Worm (Caenorhabditis elegans) whole organism, L1 larva: ENCODE data around the gene F28F9.2.

ENCODE experiments used
- C04F5.9 ChIP-seq: sonication (generic microtip); optimal IDR thresholded peaks from 2 replicates; lab custom pipeline; 2016; ENCODE audit warnings: missing genetic modification characterization, missing compliant biosample characterization
- C16A3.4 ChIP-seq: fragments of 150-350 bp; optimal IDR thresholded peaks from 2 replicates; lab custom pipeline; 2014; ENCODE audit warnings: missing biosample characterization, missing genetic modification characterization
- aha-1 ChIP-seq: fragments of 150-350 bp; optimal IDR thresholded peaks from 2 replicates; lab custom pipeline; 2014; ENCODE audit warnings: missing biosample characterization, missing genetic modification characterization
- aly-2 ChIP-seq: fragments of 150-350 bp; optimal IDR thresholded peaks from 2 replicates; lab custom pipeline; 2014; ENCODE audit warnings: missing biosample characterization, missing genetic modification characterization
- ama-1 ChIP-seq: fragments of 150-350 bp; optimal IDR thresholded peaks from 2 replicates; lab custom pipeline; 2014
- ceh-90 ChIP-seq: sonication (generic microtip); optimal IDR thresholded peaks from 2 replicates; lab custom pipeline; 2016; ENCODE audit warnings: missing genetic modification characterization, missing compliant biosample characterization
- ces-1 ChIP-seq: fragments of 150-350 bp; optimal IDR thresholded peaks from 2 replicates; lab custom pipeline; 2014; ENCODE audit warnings: missing biosample characterization, missing genetic modification reagents, missing genetic modification characterization
- egl-13 ChIP-seq: sonication (generic microtip); optimal IDR thresholded peaks from 2 replicates; lab custom pipeline; 2016; ENCODE audit warnings: missing genotype, missing genetic modification reagents, missing genetic modification characterization, missing compliant biosample characterization
- elt-2 ChIP-seq: sonication (generic microtip); optimal IDR thresholded peaks from 2 replicates; lab custom pipeline; 2016; ENCODE audit warnings: missing genetic modification characterization, mild to moderate bottlenecking, inconsistent platforms, missing compliant biosample characterization, missing genetic modification reagents
- elt-3 ChIP-seq, 6 experiments: fragments of 150-350 bp in 1 of 6; sonication (generic microtip); optimal IDR thresholded peaks; 2 replicates each; lab custom pipeline; 2017 to 2018; ENCODE audit warnings: missing biosample characterization in 6 of 6, missing genetic modification characterization in 6 of 6, inconsistent platforms in 1 of 6
- fkh-10 ChIP-seq: sonication (generic microtip); optimal IDR thresholded peaks from 2 replicates; lab custom pipeline; 2017; ENCODE audit warnings: missing biosample characterization, missing genetic modification reagents, missing genetic modification characterization
- fkh-4 ChIP-seq: sonication (generic microtip); optimal IDR thresholded peaks from 2 replicates; lab custom pipeline; 2016; ENCODE audit warnings: missing compliant biosample characterization, missing genetic modification characterization, borderline replicate concordance
- fos-1 ChIP-seq: fragments of 150-350 bp; optimal IDR thresholded peaks from 2 replicates; lab custom pipeline; 2014; ENCODE audit warnings: missing biosample characterization, missing genetic modification characterization
- grh-1 ChIP-seq: fragments of 200-800 bp; sonication (Bioruptor generic); IDR thresholded peaks from 2 replicates; pipeline ENCODE4 v1.3.6; 2022; ENCODE audit warnings: missing genetic modification reagents, missing genetic modification characterization, missing compliant biosample characterization
- hlh-17 ChIP-seq: fragments of 200-800 bp; sonication (Bioruptor generic); optimal IDR thresholded peaks from 2 replicates; lab custom pipeline; 2018; ENCODE audit warnings: missing genetic modification characterization, mild to moderate bottlenecking, missing compliant biosample characterization, moderate library complexity, borderline replicate concordance
- hlh-4 ChIP-seq: sonication (generic microtip); optimal IDR thresholded peaks from 2 replicates; lab custom pipeline; 2016; ENCODE audit warnings: mild to moderate bottlenecking, missing genetic modification characterization, missing compliant biosample characterization
- hpl-2 ChIP-seq: fragments of 150-350 bp; optimal IDR thresholded peaks from 2 replicates; lab custom pipeline; 2014; ENCODE audit warnings: missing biosample characterization, missing genetic modification reagents, missing genetic modification characterization
- lin-14 ChIP-seq: fragments of 200-800 bp; sonication (Bioruptor generic); optimal IDR thresholded peaks from 2 replicates; lab custom pipeline; 2018; ENCODE audit warnings: mild to moderate bottlenecking, missing genetic modification characterization, moderate library complexity, missing compliant biosample characterization
- lin-35 ChIP-seq, 2 experiments: fragments of 150-350 bp; optimal IDR thresholded peaks; 2 replicates each; lab custom pipeline; 2014; ENCODE audit warnings: missing biosample characterization in 2 of 2, missing genetic modification characterization in 2 of 2, missing genetic modification reagents in 2 of 2
- lin-39 ChIP-seq: fragments of 150-350 bp; optimal IDR thresholded peaks from 2 replicates; lab custom pipeline; 2014; ENCODE audit warnings: missing biosample characterization, missing genetic modification reagents, missing genetic modification characterization
- lir-3 ChIP-seq: sonication (generic microtip); optimal IDR thresholded peaks from 2 replicates; lab custom pipeline; 2016; ENCODE audit warnings: mild to moderate bottlenecking, missing genetic modification characterization, moderate library complexity, missing compliant biosample characterization; ENCODE audit not compliant: poor library complexity
- mdl-1 ChIP-seq, 2 experiments: fragments of 150-350 bp; optimal IDR thresholded peaks; 2 replicates each; lab custom pipeline; 2014 to 2017; ENCODE audit warnings: missing biosample characterization in 2 of 2, missing genetic modification characterization in 2 of 2, inconsistent platforms in 1 of 2
- nhr-11 ChIP-seq: fragments of 150-350 bp; optimal IDR thresholded peaks from 2 replicates; lab custom pipeline; 2014; ENCODE audit warnings: missing biosample characterization, missing genetic modification characterization
- nhr-19 ChIP-seq: fragments of 200-800 bp; sonication (Bioruptor generic); conservative IDR thresholded peaks from 2 replicates; pipeline ENCODE4 v1.3.6; 2022; ENCODE audit warnings: missing genetic modification characterization, missing compliant biosample characterization
- nhr-20 ChIP-seq: sonication (generic microtip); optimal IDR thresholded peaks from 2 replicates; lab custom pipeline; 2016; ENCODE audit warnings: mild to moderate bottlenecking, missing genetic modification characterization, missing compliant biosample characterization
- nhr-47 ChIP-seq: sonication (generic microtip); optimal IDR thresholded peaks from 2 replicates; lab custom pipeline; 2016; ENCODE audit warnings: mild to moderate bottlenecking, missing genetic modification characterization, moderate library complexity, missing compliant biosample characterization
- nhr-76 ChIP-seq: sonication (generic microtip); optimal IDR thresholded peaks from 2 replicates; lab custom pipeline; 2017; ENCODE audit warnings: missing biosample characterization, missing genetic modification characterization
- rnt-1 ChIP-seq: sonication (generic microtip); optimal IDR thresholded peaks from 2 replicates; lab custom pipeline; 2016; ENCODE audit warnings: mild to moderate bottlenecking, missing genetic modification characterization, moderate library complexity, missing compliant biosample characterization
- skn-1 ChIP-seq: fragments of 150-350 bp; optimal IDR thresholded peaks from 2 replicates; lab custom pipeline; 2014; ENCODE audit warnings: missing biosample characterization, missing genetic modification characterization
- snu-23 ChIP-seq: sonication (generic microtip); optimal IDR thresholded peaks from 2 replicates; lab custom pipeline; 2016; ENCODE audit warnings: missing genetic modification characterization, missing compliant biosample characterization
- tbx-2 ChIP-seq: sonication (generic microtip); optimal IDR thresholded peaks from 2 replicates; lab custom pipeline; 2016; ENCODE audit warnings: missing genetic modification characterization, missing compliant biosample characterization
- tlp-1 ChIP-seq: fragments of 150-350 bp; optimal IDR thresholded peaks from 2 replicates; lab custom pipeline; 2014; ENCODE audit warnings: missing biosample characterization, missing genetic modification characterization
- unc-86 ChIP-seq: sonication (generic microtip); optimal IDR thresholded peaks from 2 replicates; lab custom pipeline; 2016; ENCODE audit warnings: missing genetic modification characterization, missing compliant biosample characterization
- zag-1 ChIP-seq: fragments of 150-350 bp; optimal IDR thresholded peaks from 2 replicates; lab custom pipeline; 2014; ENCODE audit warnings: missing biosample characterization, missing genetic modification characterization

The F28F9.2 gene

DNA sequence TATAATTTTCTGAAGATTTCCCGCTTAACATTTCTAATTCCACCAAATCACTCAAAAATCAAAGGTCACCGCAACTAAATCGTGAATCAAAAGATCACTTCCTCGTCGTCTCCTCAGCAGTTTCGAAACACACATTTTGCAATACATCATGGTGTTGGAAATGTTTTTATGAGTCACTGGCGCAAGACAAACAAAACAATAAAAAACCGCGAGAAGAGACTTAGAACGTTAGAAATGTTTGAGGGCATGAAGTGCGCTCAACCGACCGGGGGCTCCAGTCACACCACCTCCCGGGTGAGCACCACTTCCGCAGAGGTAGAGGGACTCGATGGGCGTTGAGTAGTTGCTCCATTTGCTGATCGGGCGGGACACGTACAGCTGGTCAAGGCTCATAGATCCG lies 35.7 kb downstream of the F28F9.2 start (continued):
- TF ChIP-seq aha-1: no peak
- no peak for TF ChIP-seq elt-2
- TF ChIP-seq nhr-47 (tag; lab: Kevin White, UChicago): no peak
- TF ChIP-seq egl-13 (tag; lab: Kevin White, UChicago): no peak
- no peak for TF ChIP-seq nhr-76
- peak; percentile 79 for TF ChIP-seq lin-14 (GFP tag; lab: Kevin White, UChicago)
- peak in 5 of 6 experiments; percentile 9 to 57 (median 22) for TF ChIP-seq elt-3 (tag; optimal IDR thresholded peaks at IDR 0.05; lab: Kevin White, UChicago)
- no peak for TF ChIP-seq hlh-4 (tag; lab: Kevin White, UChicago)
- no peak for TF ChIP-seq unc-86 (tag; lab: Kevin White, UChicago)
- TF ChIP-seq aly-2: no peak
- no peak for TF ChIP-seq C04F5.9 (tag; lab: Kevin White, UChicago)
- TF ChIP-seq fos-1 (tag; lab: Kevin White, UChicago): peak; percentile 74

DNA sequence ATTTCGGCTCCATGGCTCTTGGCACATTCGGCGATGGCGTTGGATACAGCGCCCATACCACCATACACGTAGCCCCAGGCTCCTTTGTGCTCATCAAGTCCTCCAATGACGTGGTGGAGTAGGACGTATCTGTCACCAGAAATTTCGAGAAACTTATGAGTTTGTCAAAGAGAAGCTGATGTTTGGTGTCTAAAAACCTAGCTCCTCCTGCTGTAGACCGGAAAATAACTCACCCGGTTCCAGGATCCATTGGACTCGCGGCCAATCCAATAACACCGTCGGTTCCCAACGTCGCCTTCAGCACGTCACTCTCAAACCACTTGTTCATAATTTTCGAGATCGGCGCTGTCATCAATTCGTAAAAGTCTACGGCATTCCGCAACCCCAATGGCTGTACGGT lies 37.4 kb downstream of the F28F9.2 start:
- TF ChIP-seq elt-2 (no peak), aha-1 (no peak), tlp-1 (no peak), ceh-90 (tag; lab: Kevin White, UChicago) (no peak), ces-1 (GFP tag; lab: Kevin White, UChicago) (no peak), hpl-2 (GFP tag; lab: Kevin White, UChicago) (no peak), C16A3.4 (tag; lab: Kevin White, UChicago) (no peak), ama-1 (lab: Kevin White, UChicago) (no peak), elt-3 (tag; optimal IDR thresholded peaks at IDR 0.05; lab: Kevin White, UChicago) (no peak), lin-39 (tag; lab: Kevin White, UChicago) (no peak), mdl-1 (tag; optimal IDR thresholded peaks at IDR 0.05; lab: Kevin White, UChicago) (no peak), lir-3 (tag; lab: Kevin White, UChicago) (no peak), snu-23 (GFP tag; lab: Kevin White, UChicago) (no peak), fkh-4 (tag; lab: Kevin White, UChicago) (no peak), skn-1 (no peak), grh-1 (no peak), rnt-1 (tag; lab: Kevin White, UChicago) (no peak), lin-35 (GFP tag; optimal IDR thresholded peaks at IDR 0.05; lab: Kevin White, UChicago) (no peak), hlh-17 (GFP tag; lab: Kevin White, UChicago) (no peak)

DNA sequence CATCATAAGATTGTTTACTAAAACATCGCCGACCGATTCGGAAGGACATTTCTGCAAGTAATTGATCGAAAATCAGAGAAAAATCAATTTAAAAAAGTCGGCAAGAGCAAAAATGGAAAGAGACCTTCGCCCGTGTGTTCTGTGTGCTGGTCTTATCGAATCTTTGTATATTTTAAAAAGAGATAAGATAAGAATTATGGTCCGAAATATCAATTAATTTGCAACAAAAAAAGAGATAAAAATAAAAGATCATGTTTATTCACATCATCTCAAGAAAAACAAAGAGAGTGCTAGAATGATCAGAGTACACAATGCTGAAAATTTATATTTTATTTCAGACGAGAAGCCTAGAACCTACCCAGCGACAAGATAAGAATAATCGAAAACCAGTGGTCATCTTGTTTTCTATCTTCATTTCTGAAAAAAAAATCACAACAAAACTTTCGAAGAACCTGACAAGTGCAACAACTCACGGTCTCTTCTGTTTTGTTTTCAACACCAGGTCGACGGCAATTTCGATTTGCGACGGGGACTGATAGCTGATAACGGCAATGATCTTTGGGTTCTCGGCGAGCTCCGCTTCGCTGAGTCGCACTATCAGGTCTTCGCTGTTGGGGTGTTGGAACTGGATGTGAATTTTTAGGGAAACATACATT lies 38.9 kb downstream of the F28F9.2 start, which contains the start of gene F37C4.6:
F37C4.6 (minus strand) TSS at position 51 of the 656 bp plus-strand sequence.
- TF ChIP-seq elt-2: peak; percentile 70
- TF ChIP-seq nhr-11 (tag; lab: Kevin White, UChicago): no peak

DNA sequence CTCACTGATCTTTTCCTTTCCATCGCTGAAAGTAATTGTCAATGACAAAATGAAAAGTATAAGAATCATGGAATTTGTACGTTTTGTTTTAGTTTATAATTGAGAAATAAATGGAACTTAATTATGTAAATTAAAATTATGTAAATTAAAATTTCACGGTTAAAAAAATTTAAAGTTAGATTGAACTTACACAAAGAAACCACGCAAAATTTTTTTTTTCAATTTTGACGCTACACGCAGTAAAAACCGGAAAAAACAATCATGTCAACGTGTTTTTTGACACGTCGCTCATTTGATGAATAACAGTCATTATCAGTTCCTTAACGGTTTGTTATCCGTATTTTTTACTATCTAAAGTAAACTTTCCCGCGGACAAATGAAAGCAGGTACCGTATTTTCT lies 41.6 kb downstream of the F28F9.2 start, which contains the start of the genes F37C4.8 and oac-23:
F37C4.8 (minus strand) TSS at position 101 of the 400 bp plus-strand sequence.
oac-23 (plus strand) TSS at position 323 of the 400 bp plus-strand sequence.
- TF ChIP-seq lin-35 (GFP tag; optimal IDR thresholded peaks at IDR 0.05; lab: Kevin White, UChicago) (no peak), fkh-10 (no peak), tbx-2 (tag; lab: Kevin White, UChicago) (no peak), zag-1 (tag; lab: Kevin White, UChicago) (no peak), nhr-20 (no peak)

DNA sequence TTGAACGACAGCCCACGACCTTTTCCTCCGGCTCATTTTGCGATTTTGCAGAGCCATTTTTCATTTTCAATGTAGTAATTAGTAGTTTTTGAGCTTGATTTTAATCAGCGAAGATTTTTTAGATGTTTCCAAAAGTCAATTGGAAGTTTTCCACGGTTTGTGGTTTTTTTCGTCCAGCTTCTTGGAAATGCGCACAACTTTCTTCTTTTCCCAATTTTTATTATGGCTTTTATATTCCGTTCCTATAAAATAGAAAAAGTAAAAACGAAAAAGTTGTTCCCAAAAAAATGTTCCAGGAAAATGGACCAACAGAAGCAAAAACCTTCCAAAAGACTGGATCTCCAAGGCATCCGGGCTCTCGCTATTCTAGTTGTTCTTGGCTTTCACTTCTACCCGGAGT lies 45.8 kb downstream of the F28F9.2 start, which contains the start of gene oac-22:
oac-22 (plus strand) TSS at position 301 of the 400 bp plus-strand sequence.
- no peak for TF ChIP-seq mdl-1 (tag; optimal IDR thresholded peaks at IDR 0.05; lab: Kevin White, UChicago)
- no peak for TF ChIP-seq nhr-19 (GFP tag; lab: Robert Waterston, UW)
- TF ChIP-seq, all 84 proteins: peak for 0
